Worm (Caenorhabditis elegans) whole organism, late embryonic: ENCODE measurements around the gene ins-35.

Source experiments
- C38D4.7 ChIP-seq: fragments of 200-800 bp; sonication (Bioruptor generic); optimal IDR thresholded peaks from 2 replicates; lab custom pipeline; 2018; ENCODE audit warnings: mild to moderate bottlenecking, missing genetic modification characterization, moderate library complexity, missing compliant biosample characterization
- K02D7.2 ChIP-seq: sonication (generic microtip); optimal IDR thresholded peaks from 2 replicates; lab custom pipeline; 2017; ENCODE audit warnings: mild to moderate bottlenecking, missing genetic modification characterization, missing compliant biosample characterization
- K09A11.1 ChIP-seq: sonication (generic microtip); optimal IDR thresholded peaks from 2 replicates; lab custom pipeline; 2017; ENCODE audit warnings: antibody characterized with exemption, mild to moderate bottlenecking, missing genetic modification characterization, missing compliant biosample characterization; ENCODE audit not compliant: insufficient read depth
- T23F11.4 ChIP-seq: fragments of 200-800 bp; sonication (Bioruptor generic); optimal IDR thresholded peaks from 2 replicates; lab custom pipeline; 2018; ENCODE audit warnings: mild to moderate bottlenecking, missing genetic modification characterization, missing compliant biosample characterization
- Y22D7AL.16 ChIP-seq: sonication (generic microtip); optimal IDR thresholded peaks from 2 replicates; lab custom pipeline; 2016; ENCODE audit warnings: missing genetic modification characterization, missing compliant biosample characterization
- ahr-1 ChIP-seq: sonication (generic microtip); optimal IDR thresholded peaks from 2 replicates; lab custom pipeline; 2016; ENCODE audit warnings: missing genetic modification characterization, missing compliant biosample characterization
- ama-1 ChIP-seq: fragments of 150-350 bp; optimal IDR thresholded peaks from 2 replicates; lab custom pipeline; 2014
- ceh-18 ChIP-seq: sonication (generic microtip); optimal IDR thresholded peaks from 2 replicates; lab custom pipeline; 2016; ENCODE audit warnings: missing genetic modification characterization, missing compliant biosample characterization
- ceh-19 ChIP-seq: fragments of 200-800 bp; sonication (Bioruptor generic); optimal IDR thresholded peaks from 2 replicates; lab custom pipeline; 2018; ENCODE audit warnings: mild to moderate bottlenecking, missing genetic modification characterization, missing compliant biosample characterization
- ceh-2 ChIP-seq: sonication (generic microtip); optimal IDR thresholded peaks from 2 replicates; lab custom pipeline; 2016; ENCODE audit warnings: missing genotype, missing genetic modification characterization, missing compliant biosample characterization
- ceh-22 ChIP-seq: sonication (generic microtip); optimal IDR thresholded peaks from 2 replicates; lab custom pipeline; 2017; ENCODE audit warnings: missing biosample characterization, missing genetic modification characterization
- ceh-24 ChIP-seq: sonication (generic microtip); optimal IDR thresholded peaks from 2 replicates; lab custom pipeline; 2016; ENCODE audit warnings: mild to moderate bottlenecking, missing genetic modification characterization, missing compliant biosample characterization
- ceh-30 ChIP-seq: fragments of 150-350 bp; optimal IDR thresholded peaks from 2 replicates; lab custom pipeline; 2014; ENCODE audit warnings: missing biosample characterization, missing genetic modification characterization
- ceh-34 ChIP-seq: sonication (generic microtip); optimal IDR thresholded peaks from 2 replicates; lab custom pipeline; 2016; ENCODE audit warnings: mild to moderate bottlenecking, missing genetic modification characterization, missing compliant biosample characterization
- ceh-45 ChIP-seq: fragments of 200-800 bp; sonication (Bioruptor generic); IDR thresholded peaks from 2 replicates; pipeline ENCODE4 v1.3.6; 2022; ENCODE audit warnings: missing genetic modification reagents, missing genetic modification characterization, missing compliant biosample characterization
- ceh-6 ChIP-seq: fragments of 200-800 bp; sonication (Bioruptor generic); optimal IDR thresholded peaks from 2 replicates; lab custom pipeline; 2018; ENCODE audit warnings: mild to moderate bottlenecking, missing genetic modification characterization, missing compliant biosample characterization
- ceh-9 ChIP-seq: sonication (generic microtip); optimal IDR thresholded peaks from 2 replicates; lab custom pipeline; 2016; ENCODE audit warnings: mild to moderate bottlenecking, missing genetic modification characterization, inconsistent platforms, missing compliant biosample characterization
- che-1 ChIP-seq: sonication (generic microtip); optimal IDR thresholded peaks from 2 replicates; lab custom pipeline; 2016; ENCODE audit warnings: mild to moderate bottlenecking, missing genetic modification characterization, missing compliant biosample characterization
- dve-1 ChIP-seq: sonication (generic microtip); optimal IDR thresholded peaks from 2 replicates; lab custom pipeline; 2017; ENCODE audit warnings: antibody characterized with exemption, mild to moderate bottlenecking, missing genetic modification characterization, missing compliant biosample characterization
- fax-1 ChIP-seq: sonication (generic microtip); optimal IDR thresholded peaks from 2 replicates; lab custom pipeline; 2016; ENCODE audit warnings: missing genotype, missing genetic modification characterization, missing compliant biosample characterization
- fkh-10 ChIP-seq: fragments of 150-350 bp; optimal IDR thresholded peaks from 2 replicates; lab custom pipeline; 2014; ENCODE audit warnings: missing biosample characterization, missing genetic modification reagents, missing genetic modification characterization
- fkh-6 ChIP-seq: sonication (generic microtip); optimal IDR thresholded peaks from 2 replicates; lab custom pipeline; 2016; ENCODE audit warnings: missing genetic modification characterization, missing compliant biosample characterization
- gmeb-2 ChIP-seq: sonication (generic microtip); optimal IDR thresholded peaks from 2 replicates; lab custom pipeline; 2016; ENCODE audit warnings: missing genetic modification characterization, inconsistent platforms, missing compliant biosample characterization
- hlh-13 ChIP-seq: fragments of 200-800 bp; sonication (Bioruptor generic); optimal IDR thresholded peaks from 2 replicates; lab custom pipeline; 2018; ENCODE audit warnings: mild to moderate bottlenecking, missing genetic modification characterization, missing compliant biosample characterization
- hlh-15 ChIP-seq: sonication (generic microtip); optimal IDR thresholded peaks from 2 replicates; lab custom pipeline; 2016; ENCODE audit warnings: missing genetic modification characterization, missing compliant biosample characterization
- hlh-30 ChIP-seq: sonication (generic microtip); optimal IDR thresholded peaks from 2 replicates; lab custom pipeline; 2017; ENCODE audit warnings: antibody characterized with exemption, missing genetic modification characterization, missing compliant biosample characterization; ENCODE audit not compliant: insufficient read depth
- hlh-8 ChIP-seq: sonication (generic microtip); optimal IDR thresholded peaks from 2 replicates; lab custom pipeline; 2016; ENCODE audit warnings: missing genotype, missing genetic modification characterization, missing compliant biosample characterization
- lin-11 ChIP-seq: fragments of 200-800 bp; sonication (Bioruptor generic); optimal IDR thresholded peaks from 2 replicates; lab custom pipeline; 2018; ENCODE audit warnings: mild to moderate bottlenecking, missing genetic modification characterization, missing compliant biosample characterization
- madf-2 ChIP-seq: sonication (generic microtip); optimal IDR thresholded peaks from 2 replicates; lab custom pipeline; 2017; ENCODE audit warnings: missing genetic modification characterization, missing compliant biosample characterization
- mec-3 ChIP-seq: sonication (generic microtip); optimal IDR thresholded peaks from 2 replicates; lab custom pipeline; 2016; ENCODE audit warnings: borderline replicate concordance, missing genetic modification characterization, missing compliant biosample characterization
- nfya-1 ChIP-seq: sonication (generic microtip); optimal IDR thresholded peaks from 2 replicates; lab custom pipeline; 2017; ENCODE audit warnings: missing genetic modification characterization, mild to moderate bottlenecking, missing compliant biosample characterization, antibody characterized with exemption, moderate library complexity
- nhr-11 ChIP-seq: fragments of 150-350 bp; optimal IDR thresholded peaks from 2 replicates; lab custom pipeline; 2014; ENCODE audit warnings: missing biosample characterization, missing genetic modification characterization
- nhr-232 ChIP-seq: sonication (generic microtip); optimal IDR thresholded peaks from 2 replicates; lab custom pipeline; 2016; ENCODE audit warnings: missing genetic modification characterization, missing compliant biosample characterization
- npax-4 ChIP-seq: sonication (generic microtip); optimal IDR thresholded peaks from 2 replicates; lab custom pipeline; 2016; ENCODE audit warnings: missing genetic modification characterization, missing compliant biosample characterization
- pag-3 ChIP-seq: sonication (generic microtip); optimal IDR thresholded peaks from 2 replicates; lab custom pipeline; 2016; ENCODE audit warnings: missing compliant biosample characterization, missing genetic modification characterization, borderline replicate concordance
- pat-9 ChIP-seq: fragments of 200-800 bp; sonication (Bioruptor generic); optimal IDR thresholded peaks from 2 replicates; lab custom pipeline; 2018; ENCODE audit warnings: mild to moderate bottlenecking, missing genetic modification characterization, moderate library complexity, missing compliant biosample characterization
- pha-4 ChIP-seq: fragments of 150-350 bp; optimal IDR thresholded peaks from 2 replicates; lab custom pipeline; 2018; ENCODE audit warnings: missing biosample characterization, missing genetic modification reagents, missing genetic modification characterization
- pqm-1 ChIP-seq: sonication (generic microtip); optimal IDR thresholded peaks from 2 replicates; lab custom pipeline; 2016; ENCODE audit warnings: missing genetic modification characterization, missing compliant biosample characterization
- pros-1 ChIP-seq: fragments of 150-350 bp; optimal IDR thresholded peaks from 2 replicates; lab custom pipeline; 2014; ENCODE audit warnings: missing biosample characterization, missing genetic modification reagents, missing genetic modification characterization
- ref-2 ChIP-seq: sonication (generic microtip); optimal IDR thresholded peaks from 2 replicates; lab custom pipeline; 2016; ENCODE audit warnings: missing genetic modification characterization, missing compliant biosample characterization
- rnt-1 ChIP-seq: sonication (generic microtip); optimal IDR thresholded peaks from 2 replicates; lab custom pipeline; 2016; ENCODE audit warnings: missing genetic modification characterization, missing compliant biosample characterization
- sdc-2 ChIP-seq: sonication (generic microtip); optimal IDR thresholded peaks from 2 replicates; lab custom pipeline; 2016; ENCODE audit warnings: missing genotype, missing genetic modification characterization, missing compliant biosample characterization
- sox-4 ChIP-seq: sonication (generic microtip); optimal IDR thresholded peaks from 2 replicates; lab custom pipeline; 2017; ENCODE audit warnings: mild to moderate bottlenecking, missing genetic modification characterization, inconsistent platforms, missing compliant biosample characterization
- tbx-2 ChIP-seq: sonication (generic microtip); optimal IDR thresholded peaks from 2 replicates; lab custom pipeline; 2016; ENCODE audit warnings: missing genetic modification characterization, missing compliant biosample characterization
- tbx-7 ChIP-seq: sonication (generic microtip); optimal IDR thresholded peaks from 2 replicates; lab custom pipeline; 2016; ENCODE audit warnings: missing genotype, missing genetic modification characterization, missing compliant biosample characterization
- unc-3 ChIP-seq, 2 experiments: fragments of 200-800 bp in 1 of 2; sonication (Bioruptor generic) in 1 of 2; sonication (generic microtip) in 1 of 2; conservative IDR thresholded peaks in 1 of 2; optimal IDR thresholded peaks in 1 of 2; 2 replicates each; pipeline versions ENCODE4 v1.3.6 to Lab custom; 2016 to 2022; ENCODE audit warnings: missing compliant biosample characterization in 2 of 2, missing genetic modification characterization in 2 of 2, missing genetic modification reagents in 1 of 2
- unc-42 ChIP-seq: sonication (generic microtip); optimal IDR thresholded peaks from 2 replicates; lab custom pipeline; 2016; ENCODE audit warnings: missing genotype, missing genetic modification characterization, missing compliant biosample characterization
- unc-55 ChIP-seq: sonication (generic microtip); optimal IDR thresholded peaks from 2 replicates; lab custom pipeline; 2017; ENCODE audit warnings: missing biosample characterization, missing genetic modification reagents, missing genetic modification characterization
- unc-86 ChIP-seq: sonication (generic microtip); optimal IDR thresholded peaks from 2 replicates; lab custom pipeline; 2016; ENCODE audit warnings: missing genetic modification characterization, missing compliant biosample characterization
- zip-5 ChIP-seq: sonication (generic microtip); optimal IDR thresholded peaks from 2 replicates; lab custom pipeline; 2016; ENCODE audit warnings: missing genetic modification characterization, missing compliant biosample characterization
- ztf-16 ChIP-seq: sonication (generic microtip); optimal IDR thresholded peaks from 2 replicates; lab custom pipeline; 2017; ENCODE audit warnings: missing genetic modification characterization, missing compliant biosample characterization

The ins-35 gene

DNA sequence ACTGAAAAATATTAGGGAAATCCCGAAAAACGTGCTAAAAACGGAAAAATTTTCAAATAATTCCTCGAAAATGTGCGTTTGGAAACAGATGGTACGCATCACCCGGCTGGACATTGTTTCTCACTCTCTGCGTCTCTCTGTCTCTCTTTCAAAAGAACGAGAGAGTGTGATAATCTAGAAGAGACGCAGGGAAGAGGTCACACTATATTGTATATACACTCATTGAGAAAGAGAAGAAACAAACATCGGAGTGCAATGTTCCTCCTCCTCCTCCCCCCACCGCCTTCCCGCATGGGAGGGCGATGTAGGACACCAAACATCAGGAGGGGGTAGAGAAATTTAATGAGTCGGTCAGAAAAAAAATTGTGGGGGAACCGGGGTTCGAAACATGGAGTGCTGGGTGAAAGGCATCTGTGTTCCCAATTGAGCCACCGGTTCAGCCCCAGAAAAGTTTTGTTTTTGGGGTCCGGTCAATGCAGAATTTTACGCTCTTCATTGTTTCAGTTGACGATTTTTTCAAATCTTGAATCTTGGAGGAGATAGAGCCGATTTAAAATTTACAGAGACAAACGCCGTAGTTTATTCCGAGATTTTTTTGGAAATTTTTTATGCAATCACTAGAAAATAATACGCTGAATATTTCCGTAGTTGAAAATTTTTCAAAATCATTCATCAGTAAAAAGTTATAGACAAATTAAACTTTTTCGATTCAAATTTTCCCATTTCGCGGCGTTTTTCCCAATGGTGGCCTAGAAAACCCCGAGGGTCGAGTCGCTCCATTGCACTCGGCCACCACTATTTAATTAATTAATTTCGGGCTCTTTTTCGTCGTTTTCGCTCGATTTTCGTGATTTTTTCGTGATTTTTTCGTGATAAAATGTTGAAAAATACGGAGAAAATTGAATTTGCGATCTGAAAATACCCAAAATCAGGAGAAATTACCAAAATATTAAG is 49.2 kb downstream of the ins-35 start:
- TF ChIP-seq ceh-22 (tag; lab: Kevin White, UChicago) (no peak), zip-5 (tag; lab: Kevin White, UChicago) (peak; percentile 46), ahr-1 (no peak), unc-55 (GFP tag; lab: Kevin White, UChicago) (peak; percentile 27), ama-1 (lab: Kevin White, UChicago) (no peak), rnt-1 (tag; lab: Kevin White, UChicago) (peak; percentile 41), fkh-10 (GFP tag; lab: Kevin White, UChicago) (no peak), gmeb-2 (tag; lab: Kevin White, UChicago) (peak; percentile 31), pros-1 (tag; lab: Kevin White, UChicago) (peak; percentile 47), sox-4 (tag; lab: Kevin White, UChicago) (no peak), tbx-7 (tag; lab: Kevin White, UChicago) (peak; percentile 78), K09A11.1 (tag; lab: Kevin White, UChicago) (no peak), fkh-6 (tag; lab: Kevin White, UChicago) (peak; percentile 37), unc-42 (tag; lab: Kevin White, UChicago) (peak; percentile 87), ztf-16 (peak; percentile 9), K02D7.2 (tag; lab: Kevin White, UChicago) (no peak), pat-9 (tag; lab: Kevin White, UChicago) (no peak), ceh-9 (tag; lab: Kevin White, UChicago) (no peak), unc-3 (GFP tag; conservative IDR thresholded peaks at IDR 0.05; lab: Robert Waterston, UW) (no peak), unc-3 (tag; optimal IDR thresholded peaks at IDR 0.05; lab: Kevin White, UChicago) (no peak), ceh-34 (tag; lab: Kevin White, UChicago) (peak; percentile 52), nhr-232 (no peak), pha-4 (tag; lab: Kevin White, UChicago) (no peak), ceh-19 (GFP tag; lab: Kevin White, UChicago) (no peak), ceh-30 (tag; lab: Kevin White, UChicago) (no peak), ceh-18 (peak; percentile 56), hlh-30 (tag; lab: Kevin White, UChicago) (peak; percentile 69), nhr-11 (tag; lab: Kevin White, UChicago) (no peak), C38D4.7 (GFP tag; lab: Kevin White, UChicago) (no peak), che-1 (tag; lab: Kevin White, UChicago) (no peak), fax-1 (no peak), lin-11 (tag; lab: Kevin White, UChicago) (no peak), ref-2 (tag; lab: Kevin White, UChicago) (peak; percentile 50), Y22D7AL.16 (tag; lab: Kevin White, UChicago) (no peak), unc-86 (tag; lab: Kevin White, UChicago) (no peak), ceh-45 (GFP tag; lab: Robert Waterston, UW) (no peak), pag-3 (tag; lab: Kevin White, UChicago) (no peak), pqm-1 (no peak), ceh-24 (tag; lab: Kevin White, UChicago) (no peak), ceh-2 (tag; lab: Kevin White, UChicago) (peak; percentile 72), nfya-1 (peak; percentile 60), dve-1 (tag; lab: Kevin White, UChicago) (no peak), madf-2 (tag; lab: Kevin White, UChicago) (no peak), hlh-13 (GFP tag; lab: Kevin White, UChicago) (no peak), hlh-15 (tag; lab: Kevin White, UChicago) (no peak), tbx-2 (tag; lab: Kevin White, UChicago) (peak; percentile 63), ceh-6 (GFP tag; lab: Kevin White, UChicago) (no peak), T23F11.4 (GFP tag; lab: Kevin White, UChicago) (no peak), npax-4 (no peak), sdc-2 (tag; lab: Kevin White, UChicago) (no peak), hlh-8 (tag; lab: Kevin White, UChicago) (peak; percentile 68), mec-3 (tag; lab: Kevin White, UChicago) (peak; percentile 67)
